Worm (Caenorhabditis elegans) whole organism, L2 larva: Measurements from ENCODE around the gene R13A1.1.
A peak's percentile ranks its signal among the peaks of the same experiment; 100 is the strongest.

ENCODE experiments used
- lin-11 ChIP-seq: fragments of 150-350 bp; sonication (generic microtip); optimal IDR thresholded peaks from 2 replicates; lab custom pipeline; 2014; ENCODE audit warnings: missing biosample characterization, missing genetic modification characterization, inconsistent platforms, mixed read lengths
- lsy-2 ChIP-seq, 2 experiments: fragments of 150-350 bp in 1 of 2; sonication (generic microtip) in 1 of 2; optimal IDR thresholded peaks; 2 replicates each; lab custom pipeline; 2014 to 2017; ENCODE audit warnings: missing biosample characterization in 2 of 2, missing genetic modification characterization in 2 of 2
- mab-5 ChIP-seq: fragments of 150-350 bp; optimal IDR thresholded peaks from 2 replicates; lab custom pipeline; 2014; ENCODE audit warnings: missing biosample characterization, missing genetic modification characterization
- mbf-1 ChIP-seq: sonication (generic microtip); optimal IDR thresholded peaks from 2 replicates; lab custom pipeline; 2017; ENCODE audit warnings: missing biosample characterization, missing genetic modification characterization
- mdl-1 ChIP-seq, 2 experiments: fragments of 150-350 bp in 1 of 2; sonication (generic microtip) in 1 of 2; optimal IDR thresholded peaks; 2 replicates each; lab custom pipeline; 2017; ENCODE audit warnings: missing biosample characterization in 2 of 2, missing genetic modification characterization in 2 of 2
- nhr-11 ChIP-seq: fragments of 150-350 bp; optimal IDR thresholded peaks from 2 replicates; lab custom pipeline; 2014; ENCODE audit warnings: missing biosample characterization, missing genetic modification characterization
- nhr-237 ChIP-seq: fragments of 150-350 bp; optimal IDR thresholded peaks from 2 replicates; lab custom pipeline; 2014; ENCODE audit warnings: missing biosample characterization, missing genetic modification characterization
- unc-62 ChIP-seq: fragments of 150-350 bp; optimal IDR thresholded peaks from 2 replicates; lab custom pipeline; 2014; ENCODE audit warnings: missing biosample characterization, missing genetic modification reagents, missing genetic modification characterization
- zag-1 ChIP-seq: fragments of 150-350 bp; optimal IDR thresholded peaks from 2 replicates; lab custom pipeline; 2014; ENCODE audit warnings: missing biosample characterization, missing genetic modification characterization
- ztf-11 ChIP-seq: sonication (generic microtip); optimal IDR thresholded peaks from 2 replicates; lab custom pipeline; 2017; ENCODE audit warnings: missing biosample characterization, missing genetic modification characterization

- peak; percentile 5 for TF ChIP-seq mab-5
- TF ChIP-seq lsy-2 (tag; optimal IDR thresholded peaks at IDR 0.05; lab: Kevin White, UChicago) = peak; percentile 35 to 82
- TF ChIP-seq zag-1 (tag; lab: Kevin White, UChicago) = no peak
- TF ChIP-seq nhr-11 (tag; lab: Kevin White, UChicago) = no peak
- no peak for TF ChIP-seq mbf-1
- no peak for TF ChIP-seq unc-62
- TF ChIP-seq lin-11 (tag; lab: Kevin White, UChicago) = no peak
- no peak for TF ChIP-seq nhr-237 (tag; lab: Kevin White, UChicago)
- no peak for TF ChIP-seq ztf-11 (tag; lab: Kevin White, UChicago)
- no peak for TF ChIP-seq mdl-1 (tag; optimal IDR thresholded peaks at IDR 0.05; lab: Kevin White, UChicago)
Observed at ce11 chrIV:7230198-7230597, 10.4 kb downstream of the R13A1.1 start, which contains the start of gene cap-1.
